Worm (Caenorhabditis elegans) whole organism, L2 larva: ENCODE measurements around the gene srh-207.
"Not testable (repeated sequence)": the region's sequence is repeated elsewhere in the genome, so short reads cannot be mapped to it uniquely, and the experiment has no call there.

Experiments
- C34F6.9 ChIP-seq: fragments of 150-350 bp; optimal IDR thresholded peaks from 2 replicates; lab custom pipeline; 2014; ENCODE audit warnings: missing biosample characterization, missing genetic modification characterization
- F13H6.1 ChIP-seq: sonication (generic microtip); optimal IDR thresholded peaks from 2 replicates; lab custom pipeline; 2016; ENCODE audit warnings: missing genetic modification characterization, missing compliant biosample characterization
- ZK546.5 ChIP-seq: sonication (generic microtip); optimal IDR thresholded peaks from 2 replicates; lab custom pipeline; 2017; ENCODE audit warnings: missing biosample characterization, missing genetic modification characterization
- aly-2 ChIP-seq: fragments of 150-350 bp; optimal IDR thresholded peaks from 2 replicates; lab custom pipeline; 2014; ENCODE audit warnings: missing biosample characterization, missing genetic modification characterization
- ama-1 ChIP-seq: fragments of 150-350 bp; optimal IDR thresholded peaks from 2 replicates; lab custom pipeline; 2018; ENCODE audit warnings: inconsistent platforms
- blmp-1 ChIP-seq: sonication (generic microtip); optimal IDR thresholded peaks from 2 replicates; lab custom pipeline; 2017; ENCODE audit warnings: missing genetic modification characterization, mild to moderate bottlenecking, missing compliant biosample characterization, antibody characterized with exemption, moderate library complexity; ENCODE audit not compliant: insufficient read depth
- ceh-16 ChIP-seq: fragments of 150-350 bp; optimal IDR thresholded peaks from 2 replicates; lab custom pipeline; 2014; ENCODE audit warnings: missing biosample characterization, missing genetic modification characterization
- ceh-82 ChIP-seq: fragments of 150-350 bp; optimal IDR thresholded peaks from 2 replicates; lab custom pipeline; 2014; ENCODE audit warnings: missing biosample characterization, missing genetic modification characterization
- crh-2 ChIP-seq: sonication (generic microtip); optimal IDR thresholded peaks from 2 replicates; lab custom pipeline; 2017; ENCODE audit warnings: missing biosample characterization, missing genetic modification characterization
- egl-27 ChIP-seq: sonication (generic microtip); optimal IDR thresholded peaks from 3 replicates; lab custom pipeline; 2017; ENCODE audit warnings: missing biosample characterization, missing genetic modification reagents, missing genetic modification characterization
- elt-3 ChIP-seq: sonication (generic microtip); optimal IDR thresholded peaks from 2 replicates; lab custom pipeline; 2017; ENCODE audit warnings: missing biosample characterization, missing genetic modification characterization
- fos-1 ChIP-seq: fragments of 150-350 bp; optimal IDR thresholded peaks from 2 replicates; lab custom pipeline; 2014; ENCODE audit warnings: missing biosample characterization, missing genetic modification characterization
- lin-11 ChIP-seq: fragments of 150-350 bp; sonication (generic microtip); optimal IDR thresholded peaks from 2 replicates; lab custom pipeline; 2014; ENCODE audit warnings: missing biosample characterization, missing genetic modification characterization, inconsistent platforms, mixed read lengths
- lin-39 ChIP-seq: fragments of 150-350 bp; optimal IDR thresholded peaks from 2 replicates; lab custom pipeline; 2014; ENCODE audit warnings: missing biosample characterization, missing genetic modification reagents, missing genetic modification characterization
- lsy-2 ChIP-seq, 2 experiments: fragments of 150-350 bp in 1 of 2; sonication (generic microtip) in 1 of 2; optimal IDR thresholded peaks; 2 replicates each; lab custom pipeline; 2014 to 2017; ENCODE audit warnings: missing biosample characterization in 2 of 2, missing genetic modification characterization in 2 of 2
- mab-5 ChIP-seq: fragments of 150-350 bp; optimal IDR thresholded peaks from 2 replicates; lab custom pipeline; 2014; ENCODE audit warnings: missing biosample characterization, missing genetic modification characterization
- nhr-10 ChIP-seq: sonication (generic microtip); optimal IDR thresholded peaks from 2 replicates; lab custom pipeline; 2017; ENCODE audit warnings: missing biosample characterization, missing genetic modification characterization
- nhr-11 ChIP-seq: fragments of 150-350 bp; optimal IDR thresholded peaks from 2 replicates; lab custom pipeline; 2014; ENCODE audit warnings: missing biosample characterization, missing genetic modification characterization
- nhr-12 ChIP-seq: fragments of 150-350 bp; optimal IDR thresholded peaks from 2 replicates; lab custom pipeline; 2014; ENCODE audit warnings: missing biosample characterization, missing genetic modification characterization
- nhr-129 ChIP-seq: fragments of 150-350 bp; optimal IDR thresholded peaks from 2 replicates; lab custom pipeline; 2014; ENCODE audit warnings: missing biosample characterization, missing genetic modification characterization
- nhr-23 ChIP-seq: fragments of 150-350 bp; optimal IDR thresholded peaks from 2 replicates; lab custom pipeline; 2014; ENCODE audit warnings: missing biosample characterization, missing genetic modification reagents, missing genetic modification characterization
- nhr-25 ChIP-seq: fragments of 150-350 bp; sonication (generic microtip); optimal IDR thresholded peaks from 3 replicates; lab custom pipeline; 2014; ENCODE audit warnings: missing biosample characterization, missing genetic modification characterization
- nhr-6 ChIP-seq: fragments of 150-350 bp; optimal IDR thresholded peaks from 2 replicates; lab custom pipeline; 2014; ENCODE audit warnings: missing biosample characterization, missing genetic modification characterization
- nhr-77 ChIP-seq: fragments of 150-350 bp; optimal IDR thresholded peaks from 2 replicates; lab custom pipeline; 2014; ENCODE audit warnings: missing biosample characterization, missing genetic modification characterization
- sem-4 ChIP-seq: fragments of 150-350 bp; optimal IDR thresholded peaks from 2 replicates; lab custom pipeline; 2014; ENCODE audit warnings: missing biosample characterization, missing genetic modification reagents, missing genetic modification characterization
- sma-3 ChIP-seq: sonication (generic microtip); optimal IDR thresholded peaks from 2 replicates; lab custom pipeline; 2016; ENCODE audit warnings: missing genetic modification reagents, missing genetic modification characterization, missing compliant biosample characterization
- snpc-4 ChIP-seq: fragments of 150-350 bp; optimal IDR thresholded peaks from 2 replicates; lab custom pipeline; 2014; ENCODE audit warnings: missing biosample characterization, missing genetic modification characterization
- unc-39 ChIP-seq: fragments of 150-350 bp; optimal IDR thresholded peaks from 2 replicates; lab custom pipeline; 2014; ENCODE audit warnings: missing biosample characterization, missing genetic modification characterization
- unc-55 ChIP-seq: fragments of 150-350 bp; sonication (generic microtip); optimal IDR thresholded peaks from 3 replicates; lab custom pipeline; 2014; ENCODE audit warnings: missing biosample characterization, missing genetic modification reagents, missing genetic modification characterization
- zag-1 ChIP-seq: fragments of 150-350 bp; optimal IDR thresholded peaks from 2 replicates; lab custom pipeline; 2014; ENCODE audit warnings: missing biosample characterization, missing genetic modification characterization
- ztf-1 ChIP-seq: fragments of 200-800 bp; sonication (Bioruptor generic); conservative IDR thresholded peaks from 2 replicates; pipeline ENCODE4 v1.3.6; 2022; ENCODE audit warnings: missing genetic modification characterization, missing compliant biosample characterization
- ztf-11 ChIP-seq: sonication (generic microtip); optimal IDR thresholded peaks from 2 replicates; lab custom pipeline; 2017; ENCODE audit warnings: missing biosample characterization, missing genetic modification characterization

Gene srh-207

DNA sequence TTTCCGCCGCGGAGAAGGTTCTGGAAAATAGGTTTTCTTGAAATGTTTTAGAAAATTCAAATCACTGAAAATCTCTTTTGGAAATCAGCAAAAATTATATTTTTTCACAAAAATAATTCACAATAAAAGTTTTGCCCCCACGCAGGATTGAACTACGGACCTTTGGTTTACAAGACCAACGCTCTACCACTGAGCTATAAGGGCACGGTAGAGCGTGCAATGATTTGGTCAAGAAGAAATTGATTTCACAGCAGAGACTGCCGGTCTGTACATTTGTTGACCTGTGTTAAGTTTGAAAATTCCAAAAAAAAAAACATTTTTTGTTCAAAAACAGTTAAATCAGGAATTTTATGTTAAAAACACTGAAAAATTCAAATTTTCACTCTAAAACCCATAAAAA lies 2.3 kb upstream of the srh-207 start:
- TF ChIP-seq sem-4 (tag; lab: Kevin White, UChicago) = no peak
- no peak for TF ChIP-seq blmp-1 (tag; lab: Kevin White, UChicago)
- TF ChIP-seq elt-3 (tag; lab: Kevin White, UChicago) = no peak
- TF ChIP-seq fos-1 (tag; lab: Kevin White, UChicago) = peak; percentile 1

ce11 chrV:18404767-18405166 lies 5.3 kb downstream of the srh-207 start, which contains the start of gene srh-209:
TSS of gene srh-209 (minus strand) at chrV:18404867.
- not testable (repeated sequence) for TF ChIP-seq lin-11 (tag; lab: Kevin White, UChicago); sma-3 (GFP tag; lab: Kevin White, UChicago); ztf-1 (GFP tag; lab: Robert Waterston, UW)

DNA sequence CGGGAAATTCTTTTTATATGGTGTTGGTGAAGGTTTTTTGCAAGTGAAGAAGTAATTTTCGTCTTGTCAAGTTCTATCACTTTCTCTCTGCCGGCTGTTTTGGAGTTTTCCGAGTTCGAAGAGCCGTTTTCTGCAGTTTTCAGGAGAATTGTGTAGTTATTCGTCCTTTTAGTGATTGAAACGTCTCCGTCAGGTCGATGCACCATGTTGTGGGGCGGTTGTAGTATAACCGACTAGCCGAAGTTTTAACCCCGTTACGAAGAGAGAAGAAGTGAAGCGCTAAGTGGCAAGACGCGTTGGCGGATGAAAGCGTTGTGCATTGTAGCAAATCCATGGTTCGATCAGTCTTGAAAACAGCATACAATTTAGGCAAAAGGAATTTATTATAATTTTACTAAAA lies 7.3 kb downstream of the srh-207 start:
- TF ChIP-seq blmp-1 (tag; lab: Kevin White, UChicago) = no peak
- no peak for TF ChIP-seq unc-39 (tag; lab: Kevin White, UChicago)
- no peak for TF ChIP-seq fos-1 (tag; lab: Kevin White, UChicago)
- no peak for TF ChIP-seq nhr-129
- no peak for TF ChIP-seq nhr-12 (tag; lab: Kevin White, UChicago)
- no peak for TF ChIP-seq nhr-6 (tag; lab: Kevin White, UChicago)

- no peak for TF ChIP-seq C34F6.9 (tag; lab: Kevin White, UChicago)
- TF ChIP-seq zag-1 = no peak
- TF ChIP-seq ceh-16 (tag; lab: Kevin White, UChicago) = no peak
- TF ChIP-seq F13H6.1 (tag; lab: Kevin White, UChicago) = no peak
- TF ChIP-seq, all 48 proteins: peak for 0
Observed at ce11 chrV:18397814-18398213, 12.2 kb downstream of the srh-207 start, which contains the start of gene Y51A2B.16. TSS of gene Y51A2B.16 (minus strand) at chrV:18397914.

ce11 chrV:18395649-18396048 lies 14.4 kb downstream of the srh-207 start, which contains the start of gene Y51A2B.9:
TSS of gene Y51A2B.9 (minus strand) at chrV:18395749.
- TF ChIP-seq ZK546.5 (tag; lab: Kevin White, UChicago) = no peak
- TF ChIP-seq nhr-11 = no peak
- TF ChIP-seq aly-2 (tag; lab: Kevin White, UChicago) = no peak
- TF ChIP-seq sma-3 (GFP tag; lab: Kevin White, UChicago) = no peak
- no peak for TF ChIP-seq nhr-10 (tag; lab: Kevin White, UChicago)
- TF ChIP-seq lin-39 (tag; lab: Kevin White, UChicago) = no peak
- no peak for TF ChIP-seq F13H6.1 (tag; lab: Kevin White, UChicago)
- no peak for TF ChIP-seq nhr-23
- TF ChIP-seq fos-1 (tag; lab: Kevin White, UChicago) = no peak
- TF ChIP-seq ceh-16 (tag; lab: Kevin White, UChicago) = no peak
- TF ChIP-seq ama-1 (lab: Kevin White, UChicago) = no peak
- TF ChIP-seq, all 48 proteins: peak for 0

- TF ChIP-seq nhr-25 (tag; lab: Kevin White, UChicago) (no peak), unc-39 (tag; lab: Kevin White, UChicago) (no peak), ceh-82 (no peak), nhr-77 (tag; lab: Kevin White, UChicago) (no peak), sem-4 (tag; lab: Kevin White, UChicago) (no peak), crh-2 (no peak), mab-5 (tag; lab: Kevin White, UChicago) (no peak), snpc-4 (tag; lab: Kevin White, UChicago) (no peak), lsy-2 (tag; optimal IDR thresholded peaks at IDR 0.05; lab: Kevin White, UChicago) (no peak), ztf-11 (tag; lab: Kevin White, UChicago) (no peak), nhr-23 (no peak), ZK546.5 (tag; lab: Kevin White, UChicago) (no peak), unc-55 (GFP tag; lab: Kevin White, UChicago) (no peak), blmp-1 (tag; lab: Kevin White, UChicago) (no peak), egl-27 (tag; lab: Kevin White, UChicago) (no peak), sma-3 (GFP tag; lab: Kevin White, UChicago) (no peak), ama-1 (lab: Kevin White, UChicago) (no peak)
Observed at ce11 chrV:18394203-18394602, 15.8 kb downstream of the srh-207 start, which contains the start of gene Y51A2B.6. TSS of gene Y51A2B.6 (minus strand) at chrV:18394303.
